Worm (Caenorhabditis elegans) whole organism, L4 larva: ENCODE data around the gene clec-34.

ENCODE experiments used
- ceh-82 ChIP-seq: sonication (generic microtip); optimal IDR thresholded peaks from 2 replicates; lab custom pipeline; 2017; ENCODE audit warnings: missing biosample characterization, missing genetic modification characterization
- lir-3 ChIP-seq: sonication (generic microtip); optimal IDR thresholded peaks from 2 replicates; lab custom pipeline; 2016; ENCODE audit warnings: mild to moderate bottlenecking, missing genetic modification characterization, missing compliant biosample characterization
- mep-1 ChIP-seq: fragments of 150-350 bp; sonication (generic microtip); optimal IDR thresholded peaks from 3 replicates; lab custom pipeline; 2014; ENCODE audit warnings: missing biosample characterization, missing genetic modification characterization
- mes-2 ChIP-seq: sonication (generic microtip); optimal IDR thresholded peaks from 2 replicates; lab custom pipeline; 2016; ENCODE audit warnings: missing genotype, mild to moderate bottlenecking, missing genetic modification characterization, missing compliant biosample characterization; ENCODE audit not compliant: poor library complexity, severe bottlenecking
- nhr-28 ChIP-seq: fragments of 150-350 bp; optimal IDR thresholded peaks from 2 replicates; lab custom pipeline; 2014; ENCODE audit warnings: missing biosample characterization, missing genetic modification characterization
- pqm-1 ChIP-seq: sonication (generic microtip); optimal IDR thresholded peaks from 2 replicates; lab custom pipeline; 2017; ENCODE audit warnings: missing biosample characterization, missing genetic modification characterization

ce11 chrV:16749473-16749872 lies 13.9 kb downstream of the clec-34 start:
- TF ChIP-seq mes-2 (tag; lab: Kevin White, UChicago) (no peak), ceh-82 (tag; lab: Kevin White, UChicago) (no peak), mep-1 (tag; lab: Kevin White, UChicago) (no peak), pqm-1 (tag; lab: Kevin White, UChicago) (no peak), nhr-28 (tag; lab: Kevin White, UChicago) (no peak), lir-3 (tag; lab: Kevin White, UChicago) (no peak)
